Worm (Caenorhabditis elegans): ENCODE data around the gene fum-1.

fum-1 gene

DNA sequence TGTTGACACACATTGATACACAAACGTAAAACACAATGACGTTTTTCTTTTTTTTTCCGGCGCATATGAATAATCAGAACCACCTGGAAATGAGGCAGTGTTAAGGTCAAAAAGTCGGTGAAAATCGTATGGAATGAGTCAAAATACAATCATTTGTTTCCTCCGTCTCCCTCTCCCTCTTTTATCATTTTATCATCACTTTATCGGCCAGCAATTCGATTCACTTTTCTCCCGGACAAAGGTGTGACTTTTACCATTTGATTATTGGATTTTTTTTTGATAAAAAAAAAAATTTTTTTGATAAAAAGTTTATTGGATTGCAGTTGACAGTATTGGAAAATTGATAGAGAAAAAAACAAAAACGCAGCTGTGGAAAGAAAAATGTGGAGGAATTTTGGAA lies 13.5 kb downstream of the fum-1 start:
- TF ChIP-seq dox-1 (GFP tag; IDR thresholded peaks at IDR 0.05) (peak; percentile 62), tlf-1 (GFP tag; optimal IDR thresholded peaks at IDR 0.05) (no peak), bed-2 (GFP tag; IDR thresholded peaks at IDR 0.05) (no peak), somi-1 (GFP tag; optimal IDR thresholded peaks at IDR 0.05) (no peak), nhr-80 (tag; optimal IDR thresholded peaks at IDR 0.05) (peak; percentile 96), lsy-27 (tag; optimal IDR thresholded peaks at IDR 0.05; ENCODE audit: borderline replicate concordance, insufficient read depth) (no peak), ets-4 (GFP tag; optimal IDR thresholded peaks at IDR 0.05) (peak; percentile 61)

DNA sequence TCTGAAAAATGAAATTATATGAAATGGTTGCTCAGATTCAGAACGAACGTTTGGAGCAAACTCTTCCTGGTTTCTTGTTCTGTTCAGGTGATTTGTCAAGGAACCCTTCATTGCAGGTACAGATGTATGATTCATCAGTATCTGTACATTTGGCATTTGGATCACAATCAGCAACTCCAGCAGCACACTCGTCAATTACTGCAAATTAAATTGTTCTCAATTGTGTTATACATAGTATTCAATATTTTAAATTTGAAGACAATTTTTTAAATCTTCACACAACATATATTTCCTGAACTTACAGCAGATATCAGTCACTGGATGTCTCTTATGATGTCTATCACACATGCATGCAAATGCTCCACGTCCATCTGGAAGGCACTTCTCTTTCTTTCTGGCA lies 19.4 kb downstream of the fum-1 start:
- TF ChIP-seq mes-4 (tag; optimal IDR thresholded peaks at IDR 0.05) (no peak), lsy-27 (tag; optimal IDR thresholded peaks at IDR 0.05; ENCODE audit: borderline replicate concordance, insufficient read depth) (no peak), F49E8.2 (tag; optimal IDR thresholded peaks at IDR 0.05; ENCODE audit: insufficient read depth) (no peak)

DNA sequence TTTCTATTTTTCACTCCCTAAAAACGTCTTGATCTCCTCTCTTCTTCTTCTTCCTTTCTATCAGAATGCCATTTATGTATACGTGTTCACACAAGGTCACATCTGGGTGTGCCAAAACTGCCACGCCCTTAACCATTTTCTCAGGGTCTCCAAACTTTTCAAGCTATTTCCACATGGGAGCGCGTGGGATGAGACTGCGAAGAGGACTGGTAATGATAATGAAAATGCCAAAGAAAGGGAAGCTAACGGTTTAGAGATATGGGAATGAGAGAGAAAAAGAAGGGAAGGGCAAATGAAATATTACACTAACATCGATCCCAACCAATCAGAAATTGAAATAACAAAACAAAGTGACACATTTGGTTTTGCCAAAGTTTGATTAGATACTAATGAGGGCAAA lies 22.9 kb downstream of the fum-1 start:
- TF ChIP-seq lin-40 (tag; optimal IDR thresholded peaks at IDR 0.05) (peak; percentile 10), Y53F4B.3 (GFP tag; IDR thresholded peaks at IDR 0.05) (no peak), rpc-1 (optimal IDR thresholded peaks at IDR 0.05) (no peak), rpc-1 (tag; optimal IDR thresholded peaks at IDR 0.05) (no peak), xnd-1 (tag; optimal IDR thresholded peaks at IDR 0.05) (no peak), ZK185.1 (tag; optimal IDR thresholded peaks at IDR 0.05; ENCODE audit: poor library complexity, severe bottlenecking) (no peak), ztf-26 (tag; optimal IDR thresholded peaks at IDR 0.05) (peak; percentile 61), somi-1 (GFP tag; optimal IDR thresholded peaks at IDR 0.05) (peak; percentile 33)

DNA sequence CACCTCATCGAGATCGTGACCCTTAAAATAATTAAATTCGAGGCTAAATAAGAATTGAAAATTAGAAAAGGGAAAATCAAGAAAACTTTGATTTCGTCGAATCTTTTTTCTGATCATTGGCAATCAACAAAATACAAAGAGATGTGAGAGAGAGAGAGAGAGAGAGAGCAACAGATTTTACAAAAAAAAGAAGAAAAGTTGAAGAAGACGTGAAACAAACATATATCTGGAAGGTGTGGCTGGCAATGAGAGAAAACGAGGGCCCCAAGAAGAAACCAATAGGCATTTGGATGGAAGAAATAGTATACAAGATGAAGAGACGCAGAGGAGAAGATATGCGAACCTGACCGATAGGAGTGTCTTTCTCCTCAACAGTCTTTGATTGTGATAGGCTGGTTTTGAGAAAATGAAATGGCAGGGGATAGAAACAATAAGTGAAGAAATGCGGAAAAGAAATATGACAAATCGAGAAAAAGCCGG lies 23.7 kb downstream of the fum-1 start, which contains the start of gene mup-4:
Gene mup-4 (minus strand): TSS at position 51 of the 480 bp plus-strand sequence.
- TF ChIP-seq Y67H2A.10 (GFP tag; conservative IDR thresholded peaks at IDR 0.05), result no peak
- TF ChIP-seq F39B2.1 (GFP tag; IDR thresholded peaks at IDR 0.05), result no peak
- peak; percentile 78 for TF ChIP-seq hmg-1.2 (GFP tag; IDR thresholded peaks at IDR 0.05)
- TF ChIP-seq ZK185.1 (tag; optimal IDR thresholded peaks at IDR 0.05; ENCODE audit: poor library complexity, severe bottlenecking), result no peak

DNA sequence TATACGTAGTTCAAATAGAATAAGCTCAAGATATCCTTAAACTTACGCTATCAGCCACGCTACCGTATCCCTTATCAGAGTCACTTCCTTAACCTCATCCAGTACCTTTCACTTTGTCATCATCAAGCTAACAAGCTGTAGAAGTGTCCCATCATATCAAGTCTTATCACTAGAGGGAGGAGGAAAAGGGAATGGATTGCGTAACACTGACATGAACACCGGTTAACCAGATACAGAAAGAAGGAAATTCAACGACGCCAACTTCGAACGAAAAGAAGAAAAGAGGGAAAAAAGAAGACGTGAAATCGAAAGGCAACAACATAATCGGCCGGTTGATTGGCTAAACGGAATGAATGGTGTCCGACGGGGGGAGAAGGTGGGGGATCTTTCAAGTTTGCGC lies 24.7 kb downstream of the fum-1 start:
- TF ChIP-seq zfh-2 (GFP tag; conservative IDR thresholded peaks at IDR 0.05) (no peak), D2030.7 (GFP tag; IDR thresholded peaks at IDR 0.05) (no peak), nhr-120 (GFP tag; IDR thresholded peaks at IDR 0.05) (no peak), attf-6 (GFP tag; IDR thresholded peaks at IDR 0.05) (no peak), bed-1 (GFP tag; IDR thresholded peaks at IDR 0.05) (no peak), hmg-20 (GFP tag; IDR thresholded peaks at IDR 0.05) (no peak)

DNA sequence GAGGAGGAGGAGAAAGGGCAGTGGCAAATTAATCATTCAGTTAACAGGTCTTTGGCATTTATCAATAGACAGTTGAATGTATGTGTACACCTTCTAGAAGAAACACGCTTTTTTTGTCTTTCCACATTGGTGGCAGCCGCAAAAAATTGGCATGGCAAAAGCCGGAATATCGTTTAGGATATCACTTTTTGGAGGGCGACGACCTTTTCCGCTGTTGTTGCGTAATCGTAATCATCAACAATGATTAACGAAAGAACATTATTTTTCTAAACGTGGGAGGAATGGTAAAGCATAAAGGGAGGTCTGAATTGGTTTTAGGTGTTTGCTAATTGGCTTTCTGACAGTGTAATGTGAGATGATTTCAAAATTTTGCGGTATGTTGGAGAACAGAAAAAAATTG lies 26.5 kb downstream of the fum-1 start:
- TF ChIP-seq D2030.7 (GFP tag; IDR thresholded peaks at IDR 0.05) (no peak), rcor-1 (GFP tag; IDR thresholded peaks at IDR 0.05) (no peak), him-1 (tag; optimal IDR thresholded peaks at IDR 0.05) (no peak)

DNA sequence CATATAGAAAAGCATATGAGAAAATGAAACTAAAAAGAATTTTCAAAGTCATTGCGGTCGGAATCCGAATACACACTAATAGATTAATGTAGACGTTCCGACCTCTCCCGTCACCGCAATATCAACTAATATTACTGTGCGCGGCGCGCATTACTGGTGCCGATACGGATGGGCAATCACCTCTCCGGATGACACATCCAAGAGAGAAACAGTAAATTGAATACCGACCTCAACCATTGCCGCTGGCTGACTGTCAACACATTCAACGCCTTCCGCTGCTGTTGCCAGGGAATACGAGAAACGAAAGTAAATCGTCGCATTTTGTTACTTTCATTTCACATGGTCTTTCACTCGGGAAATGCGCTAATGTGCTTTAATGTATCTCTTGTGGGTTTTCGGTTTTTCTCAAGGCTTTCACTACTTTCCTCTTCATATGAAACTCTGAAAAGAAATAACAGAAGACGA lies 29.5 kb downstream of the fum-1 start:
- TF ChIP-seq T07F8.4 (tag; optimal IDR thresholded peaks at IDR 0.05) (no peak), madf-8 (GFP tag; conservative IDR thresholded peaks at IDR 0.05) (no peak; the same call in 1 of the 2 replicates), lag-1 (GFP tag; IDR thresholded peaks at IDR 0.05) (no peak), zfh-2 (GFP tag; conservative IDR thresholded peaks at IDR 0.05) (no peak), hlh-12 (tag; optimal IDR thresholded peaks at IDR 0.05) (peak; percentile 44), ceh-91 (GFP tag; IDR thresholded peaks at IDR 0.05) (no peak), snpc-3.4 (tag; optimal IDR thresholded peaks at IDR 0.05) (peak; percentile 48), sea-2 (GFP tag; IDR thresholded peaks at IDR 0.05) (no peak), Y67H2A.10 (GFP tag; conservative IDR thresholded peaks at IDR 0.05) (no peak), attf-3 (GFP tag; conservative IDR thresholded peaks at IDR 0.05) (no peak), pha-4 (tag; optimal IDR thresholded peaks at IDR 0.05) (no peak), tbp1 (GFP tag; optimal IDR thresholded peaks at IDR 0.05) (peak; percentile 43), F39B2.1 (GFP tag; IDR thresholded peaks at IDR 0.05) (peak; percentile 70), let-607 (tag; optimal IDR thresholded peaks at IDR 0.05) (no peak), rpc-1 (optimal IDR thresholded peaks at IDR 0.05) (no peak), rpc-1 (tag; optimal IDR thresholded peaks at IDR 0.05) (no peak), bed-1 (GFP tag; IDR thresholded peaks at IDR 0.05) (0 out of 2 replicates have a peak, but pooled peaks have one; percentile 5)

Data from whole organism, young adult.